Fruit fly (Drosophila melanogaster): ENCODE measurements around the gene CG31358.

CG31358 gene

dm6 chr3R:12031657-12032056, at the start of gene CG31358, which contains the start of the genes CG42504 and CG42505:
Gene CG31358 (minus strand): TSS chr3R:12031757.
Gene CG42504 (minus strand): TSS chr3R:12031757.
Gene CG42505 (minus strand): TSS chr3R:12031757.
- TF ChIP-seq CTCF (optimal IDR thresholded peaks at IDR 0.05) (no peak), CG8478 (optimal IDR thresholded peaks at IDR 0.05) (no peak)

- TF ChIP-seq CG8478 (optimal IDR thresholded peaks at IDR 0.05), result no peak
Observed at dm6 chr3R:12080370-12080968, 48.9 kb upstream of the CG31358 start.

- TF ChIP-seq CG8478 (optimal IDR thresholded peaks at IDR 0.05), result no peak
- no peak for TF ChIP-seq CTCF (optimal IDR thresholded peaks at IDR 0.05)
Observed at dm6 chr3R:12078961-12079360, 47.4 kb upstream of the CG31358 start.

dm6 chr3R:12062844-12063243, 31.3 kb upstream of the CG31358 start, which contains the start of gene CG14740:
Gene CG14740 (minus strand): TSS chr3R:12062944.
- TF ChIP-seq CG8478 (optimal IDR thresholded peaks at IDR 0.05) (no peak), CTCF (optimal IDR thresholded peaks at IDR 0.05) (no peak)

- TF ChIP-seq CTCF (optimal IDR thresholded peaks at IDR 0.05) (no peak), CG8478 (optimal IDR thresholded peaks at IDR 0.05) (no peak)
Observed at dm6 chr3R:12049113-12049512, 17.6 kb upstream of the CG31358 start, which contains the start of gene CG14739. Gene CG14739 (minus strand): TSS chr3R:12049213.

dm6 chr3R:12040228-12040627, 8.7 kb upstream of the CG31358 start, which contains the start of gene CG14736:
Gene CG14736 (plus strand): TSS chr3R:12040528.
- TF ChIP-seq CTCF (optimal IDR thresholded peaks at IDR 0.05) (no peak), CG8478 (optimal IDR thresholded peaks at IDR 0.05) (no peak)

dm6 chr3R:12032842-12033241, 1.3 kb upstream of the CG31358 start, which contains the start of gene ssp5:
Gene ssp5 (plus strand): TSS chr3R:12033142.
- TF ChIP-seq CG8478 (optimal IDR thresholded peaks at IDR 0.05) (no peak), CTCF (optimal IDR thresholded peaks at IDR 0.05) (no peak)

dm6 chr3R:12020987-12021386, 10.6 kb downstream of the CG31358 start:
- TF ChIP-seq CG8478 (optimal IDR thresholded peaks at IDR 0.05) (no peak), CTCF (optimal IDR thresholded peaks at IDR 0.05) (no peak)

dm6 chr3R:12016828-12017280, 14.7 kb downstream of the CG31358 start, which contains the start of the genes DCAF12 and Spt3:
Gene DCAF12 (minus strand): TSS chr3R:12017031.
Gene Spt3 (plus strand): TSS chr3R:12017156.
- TF ChIP-seq CTCF (optimal IDR thresholded peaks at IDR 0.05), result no peak
- TF ChIP-seq CG8478 (optimal IDR thresholded peaks at IDR 0.05), result no peak

- TF ChIP-seq CG8478 (optimal IDR thresholded peaks at IDR 0.05), result no peak
- TF ChIP-seq CTCF (optimal IDR thresholded peaks at IDR 0.05), result no peak
Observed at dm6 chr3R:12010202-12010824, 21.2 kb downstream of the CG31358 start, which contains the start of the genes KLHL18 and GCC185. Gene KLHL18 (minus strand): TSS chr3R:12010434. Gene GCC185 (plus strand): TSS chr3R:12010772.

dm6 chr3R:12006417-12006816, 25.1 kb downstream of the CG31358 start:
- TF ChIP-seq CG8478 (optimal IDR thresholded peaks at IDR 0.05), result no peak

dm6 chr3R:12005417-12005816, 26.1 kb downstream of the CG31358 start, which contains the start of gene Tk:
Gene Tk (minus strand): TSS chr3R:12005473.
- TF ChIP-seq CG8478 (optimal IDR thresholded peaks at IDR 0.05) (no peak), CTCF (optimal IDR thresholded peaks at IDR 0.05) (no peak)

- no peak for TF ChIP-seq CG8478 (optimal IDR thresholded peaks at IDR 0.05)
- TF ChIP-seq CTCF (optimal IDR thresholded peaks at IDR 0.05), result no peak
Observed at dm6 chr3R:11999074-11999473, 32.5 kb downstream of the CG31358 start, which contains the start of gene Ect3. Gene Ect3 (plus strand): TSS chr3R:11999278.

dm6 chr3R:11998130-11998529, 33.4 kb downstream of the CG31358 start:
- TF ChIP-seq CG8478 (optimal IDR thresholded peaks at IDR 0.05), result no peak
- no peak for TF ChIP-seq CTCF (optimal IDR thresholded peaks at IDR 0.05)

- TF ChIP-seq CG8478 (optimal IDR thresholded peaks at IDR 0.05) (no peak), CTCF (optimal IDR thresholded peaks at IDR 0.05) (no peak)
Observed at dm6 chr3R:11992934-11993670, 38.5 kb downstream of the CG31358 start, which contains the start of gene mfas. Gene mfas (minus strand): TSS chr3R:11993315.
